Worm (Caenorhabditis elegans) whole organism, L4 larva: ENCODE data around the gene T16G1.18.
"Not testable (repeated sequence)": the region's sequence is repeated elsewhere in the genome, so short reads cannot be mapped to it uniquely, and the experiment has no call there.

Source experiments
- D1046.2 ChIP-seq: fragments of 200-800 bp; sonication (Bioruptor generic); IDR thresholded peaks from 2 replicates; pipeline ENCODE4 v1.3.6; 2022; ENCODE audit warnings: missing genetic modification characterization, missing compliant biosample characterization
- F37D6.2 ChIP-seq: sonication (generic microtip); optimal IDR thresholded peaks from 2 replicates; lab custom pipeline; 2016; ENCODE audit warnings: mild to moderate bottlenecking, missing genetic modification characterization, missing compliant biosample characterization
- T20F7.1 ChIP-seq: fragments of 200-800 bp; sonication (Bioruptor generic); optimal IDR thresholded peaks from 2 replicates; lab custom pipeline; 2018; ENCODE audit warnings: mild to moderate bottlenecking, missing genetic modification characterization, missing compliant biosample characterization
- Y105C5A.15 ChIP-seq: fragments of 200-800 bp; sonication (Bioruptor generic); IDR thresholded peaks from 2 replicates; pipeline ENCODE4 v1.3.6; 2022; ENCODE audit warnings: missing genetic modification characterization, missing compliant biosample characterization
- Y48G9A.11 ChIP-seq: fragments of 200-800 bp; sonication (Bioruptor generic); IDR thresholded peaks from 2 replicates; pipeline ENCODE4 v1.3.6; 2022; ENCODE audit warnings: missing genetic modification reagents, missing genetic modification characterization, missing compliant biosample characterization
- Y75B8A.6 ChIP-seq: fragments of 200-800 bp; sonication (Bioruptor generic); IDR thresholded peaks from 2 replicates; pipeline ENCODE4 v1.3.6; 2022; ENCODE audit warnings: missing genetic modification reagents, missing genetic modification characterization, missing compliant biosample characterization
- ceh-44 ChIP-seq: fragments of 200-800 bp; sonication (Bioruptor generic); IDR thresholded peaks from 2 replicates; pipeline ENCODE4 v1.3.6; 2022; ENCODE audit warnings: missing genetic modification reagents, missing genetic modification characterization, missing compliant biosample characterization
- ceh-62 ChIP-seq: sonication (generic microtip); optimal IDR thresholded peaks from 2 replicates; lab custom pipeline; 2017; ENCODE audit warnings: missing biosample characterization, missing genetic modification characterization
- cey-2 ChIP-seq: sonication (generic microtip); optimal IDR thresholded peaks from 3 replicates; lab custom pipeline; 2017; ENCODE audit warnings: missing genetic modification characterization, mild to moderate bottlenecking, missing compliant biosample characterization, antibody characterized with exemption, borderline replicate concordance; ENCODE audit not compliant: insufficient read depth
- daf-16 ChIP-seq, 3 experiments: sonication (generic microtip); optimal IDR thresholded peaks; 2 replicates each; lab custom pipeline; 2016 to 2017; ENCODE audit warnings: missing genetic modification characterization in 3 of 3, missing genetic modification reagents in 3 of 3, mild to moderate bottlenecking in 2 of 3, missing compliant biosample characterization in 2 of 3, missing biosample characterization in 1 of 3, moderate library complexity in 1 of 3
- dmd-9 ChIP-seq: fragments of 200-800 bp; sonication (Bioruptor generic); IDR thresholded peaks from 2 replicates; pipeline ENCODE4 v1.3.6; 2022; ENCODE audit warnings: missing genetic modification reagents, missing genetic modification characterization, missing compliant biosample characterization
- dpl-1 ChIP-seq: fragments of 150-350 bp; optimal IDR thresholded peaks from 2 replicates; lab custom pipeline; 2014; ENCODE audit warnings: missing biosample characterization, missing genetic modification reagents, missing genetic modification characterization
- dve-1 ChIP-seq: sonication (generic microtip); optimal IDR thresholded peaks from 2 replicates; lab custom pipeline; 2017; ENCODE audit warnings: antibody characterized with exemption, mild to moderate bottlenecking, missing genetic modification characterization, missing compliant biosample characterization; ENCODE audit not compliant: insufficient read depth
- egl-43 ChIP-seq: fragments of 200-800 bp; sonication (Bioruptor generic); IDR thresholded peaks from 2 replicates; pipeline ENCODE4 v1.3.6; 2022; ENCODE audit warnings: missing genetic modification reagents, missing genetic modification characterization, missing compliant biosample characterization
- gei-8 ChIP-seq: fragments of 200-800 bp; sonication (Bioruptor generic); optimal IDR thresholded peaks from 2 replicates; lab custom pipeline; 2018; ENCODE audit warnings: mild to moderate bottlenecking, missing genetic modification characterization, missing compliant biosample characterization
- hif-1 ChIP-seq, 2 experiments: sonication (generic microtip); optimal IDR thresholded peaks; 2 replicates each; lab custom pipeline; 2016 to 2017; ENCODE audit warnings: missing compliant biosample characterization in 2 of 2, missing genetic modification characterization in 2 of 2, missing genetic modification reagents in 2 of 2, missing genotype in 2 of 2, mild to moderate bottlenecking in 1 of 2
- lim-7 ChIP-seq: fragments of 200-800 bp; sonication (Bioruptor generic); IDR thresholded peaks from 2 replicates; pipeline ENCODE4 v1.3.6; 2022; ENCODE audit warnings: missing genetic modification characterization, missing compliant biosample characterization
- lin-29 ChIP-seq: fragments of 200-800 bp; sonication (Bioruptor generic); IDR thresholded peaks from 2 replicates; pipeline ENCODE4 v1.3.6; 2022; ENCODE audit warnings: missing genetic modification reagents, missing genetic modification characterization, missing compliant biosample characterization
- lin-38 ChIP-seq: fragments of 200-800 bp; sonication (Bioruptor generic); IDR thresholded peaks from 2 replicates; pipeline ENCODE4 v1.3.6; 2022; ENCODE audit warnings: missing genetic modification reagents, missing genetic modification characterization, missing compliant biosample characterization
- lsy-2 ChIP-seq, 2 experiments: fragments of 150-350 bp in 1 of 2; sonication (generic microtip) in 1 of 2; optimal IDR thresholded peaks; 2 replicates each; lab custom pipeline; 2014 to 2017; ENCODE audit warnings: missing biosample characterization in 2 of 2, missing genetic modification characterization in 2 of 2
- madf-5 ChIP-seq, 2 experiments: fragments of 200-800 bp; sonication (Bioruptor generic); IDR thresholded peaks; 2 replicates each; pipeline ENCODE4 v1.3.6; 2022; ENCODE audit warnings: missing compliant biosample characterization in 2 of 2, missing genetic modification characterization in 2 of 2
- madf-9 ChIP-seq: fragments of 200-800 bp; sonication (Bioruptor generic); conservative IDR thresholded peaks from 2 replicates; pipeline ENCODE4 v1.3.6; 2022; ENCODE audit warnings: missing genetic modification reagents, missing genetic modification characterization, missing compliant biosample characterization
- mep-1 ChIP-seq: fragments of 150-350 bp; sonication (generic microtip); optimal IDR thresholded peaks from 3 replicates; lab custom pipeline; 2014; ENCODE audit warnings: missing biosample characterization, missing genetic modification characterization
- mes-2 ChIP-seq: sonication (generic microtip); optimal IDR thresholded peaks from 2 replicates; lab custom pipeline; 2016; ENCODE audit warnings: missing genotype, mild to moderate bottlenecking, missing genetic modification characterization, missing compliant biosample characterization; ENCODE audit not compliant: poor library complexity, severe bottlenecking
- mxl-2 ChIP-seq: fragments of 200-800 bp; sonication (Bioruptor generic); conservative IDR thresholded peaks from 2 replicates; pipeline ENCODE4 v1.3.6; 2022; ENCODE audit warnings: missing genetic modification reagents, missing genetic modification characterization, missing compliant biosample characterization
- nhr-28 ChIP-seq: fragments of 150-350 bp; optimal IDR thresholded peaks from 2 replicates; lab custom pipeline; 2014; ENCODE audit warnings: missing biosample characterization, missing genetic modification characterization
- nhr-42 ChIP-seq: fragments of 200-800 bp; sonication (Bioruptor generic); IDR thresholded peaks from 2 replicates; pipeline ENCODE4 v1.3.6; 2022; ENCODE audit warnings: missing genetic modification characterization, missing compliant biosample characterization
- nhr-6 ChIP-seq: fragments of 150-350 bp; optimal IDR thresholded peaks from 2 replicates; lab custom pipeline; 2014; ENCODE audit warnings: missing biosample characterization, missing genetic modification characterization
- pha-4 ChIP-seq, 2 experiments: fragments of 150-350 bp in 1 of 2; fragments of 200-800 bp in 1 of 2; sonication (Bioruptor generic) in 1 of 2; IDR thresholded peaks in 1 of 2; optimal IDR thresholded peaks in 1 of 2; 2 replicates each; pipeline versions ENCODE4 v1.3.6 to Lab custom; 2014 to 2022; ENCODE audit warnings: missing genetic modification characterization in 2 of 2, missing genetic modification reagents in 2 of 2, missing biosample characterization in 1 of 2, missing compliant biosample characterization in 1 of 2
- rbr-2 ChIP-seq: sonication (generic microtip); optimal IDR thresholded peaks from 2 replicates; lab custom pipeline; 2016; ENCODE audit warnings: missing genotype, missing genetic modification characterization, missing compliant biosample characterization
- spr-1 ChIP-seq: sonication (generic microtip); optimal IDR thresholded peaks from 2 replicates; lab custom pipeline; 2016; ENCODE audit warnings: mild to moderate bottlenecking, missing genetic modification characterization, missing compliant biosample characterization
- tra-1 ChIP-seq: fragments of 200-800 bp; sonication (Bioruptor generic); IDR thresholded peaks from 2 replicates; pipeline ENCODE4 v1.3.6; 2022; ENCODE audit warnings: missing genetic modification reagents, missing genetic modification characterization, missing compliant biosample characterization
- unc-130 ChIP-seq: sonication (generic microtip); optimal IDR thresholded peaks from 2 replicates; lab custom pipeline; 2016; ENCODE audit warnings: missing genetic modification reagents, missing genetic modification characterization, missing compliant biosample characterization
- unc-62 ChIP-seq, 3 experiments: fragments of 150-350 bp in 1 of 3; sonication (generic microtip); optimal IDR thresholded peaks in 2 of 3; peaks in 1 of 3; 1 replicate in 1 of 3; 2 replicates in 2 of 3; lab custom pipeline; 2014 to 2017; ENCODE audit warnings: missing biosample characterization in 3 of 3, missing genetic modification characterization in 3 of 3, missing genetic modification reagents in 3 of 3, missing genotype in 1 of 3
- vab-7 ChIP-seq: fragments of 200-800 bp; sonication (Bioruptor generic); IDR thresholded peaks from 2 replicates; pipeline ENCODE4 v1.3.6; 2022; ENCODE audit warnings: missing genetic modification reagents, missing genetic modification characterization, missing compliant biosample characterization
- zfp-2 ChIP-seq: sonication (generic microtip); optimal IDR thresholded peaks from 2 replicates; lab custom pipeline; 2016; ENCODE audit warnings: mild to moderate bottlenecking, missing genetic modification characterization, missing compliant biosample characterization
- ztf-11 ChIP-seq: fragments of 150-350 bp; optimal IDR thresholded peaks from 2 replicates; lab custom pipeline; 2014; ENCODE audit warnings: missing biosample characterization, missing genetic modification characterization

The T16G1.18 gene

DNA sequence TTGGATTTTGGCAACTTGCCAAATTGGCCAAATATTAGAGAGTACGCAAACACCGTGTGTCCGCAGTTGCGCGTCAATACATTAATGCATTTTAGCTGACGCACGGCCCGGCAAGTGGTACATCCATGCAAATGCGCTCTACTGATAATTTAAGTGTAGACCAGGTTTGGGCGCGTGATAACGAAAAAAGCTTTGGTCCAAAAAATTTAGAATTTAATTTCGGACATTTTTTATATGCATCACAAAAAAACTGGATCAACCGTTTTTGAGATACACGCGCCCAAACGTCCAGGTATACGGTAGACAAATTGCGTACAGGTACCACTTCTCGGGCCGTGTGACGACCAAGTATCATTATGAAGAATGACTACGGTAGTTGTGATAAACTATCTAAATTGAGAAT, 16.8 kb downstream of the T16G1.18 start, which contains the start of gene R186.8 (continued):
- TF ChIP-seq rbr-2 (tag; lab: Kevin White, UChicago) (peak; percentile 86), Y75B8A.6 (peak; percentile 45; the same call in 1 of the 2 replicates), ceh-44 (GFP tag; lab: Robert Waterston, UW) (peak; percentile 84), pha-4 (GFP tag; IDR thresholded peaks at IDR 0.05; lab: Robert Waterston, UW) (peak; percentile 77), madf-5 (GFP tag; IDR thresholded peaks at IDR 0.05; lab: Robert Waterston, UW) (peak in 1 of 2 experiments; percentile 48; a peak in 1 of 4 replicates), Y48G9A.11 (peak; percentile 52; the same call in 1 of the 2 replicates), dmd-9 (GFP tag; lab: Robert Waterston, UW) (peak; percentile 81), madf-9 (GFP tag; lab: Robert Waterston, UW) (peak; percentile 70; the same call in 1 of the 2 replicates), lin-38 (GFP tag; lab: Robert Waterston, UW) (peak; percentile 99), T20F7.1 (GFP tag; lab: Kevin White, UChicago) (peak; percentile 92), nhr-42 (GFP tag; lab: Robert Waterston, UW) (peak; percentile 88), lin-29 (GFP tag; lab: Robert Waterston, UW) (peak; percentile 70), vab-7 (GFP tag; lab: Robert Waterston, UW) (peak; percentile 71; the same call in 1 of the 2 replicates), F37D6.2 (peak; percentile 37), mxl-2 (peak; percentile 62), lsy-2 (tag; optimal IDR thresholded peaks at IDR 0.05; lab: Kevin White, UChicago) (peak in 1 of 2 experiments; percentile 93), daf-16 (GFP tag; optimal IDR thresholded peaks at IDR 0.05; lab: Kevin White, UChicago) (peak in 1 of 2 experiments; percentile 21), daf-16 (tag; optimal IDR thresholded peaks at IDR 0.05; lab: Kevin White, UChicago) (peak; percentile 35), lim-7 (GFP tag; lab: Robert Waterston, UW) (0 out of 2 replicates have a peak, but pooled peaks have one; percentile 10), tra-1 (GFP tag; lab: Robert Waterston, UW) (peak; percentile 85), zfp-2 (peak; percentile 72)
- TF ChIP-seq pha-4 (tag; optimal IDR thresholded peaks at IDR 0.05; lab: Kevin White, UChicago) = not testable (repeated sequence)

DNA sequence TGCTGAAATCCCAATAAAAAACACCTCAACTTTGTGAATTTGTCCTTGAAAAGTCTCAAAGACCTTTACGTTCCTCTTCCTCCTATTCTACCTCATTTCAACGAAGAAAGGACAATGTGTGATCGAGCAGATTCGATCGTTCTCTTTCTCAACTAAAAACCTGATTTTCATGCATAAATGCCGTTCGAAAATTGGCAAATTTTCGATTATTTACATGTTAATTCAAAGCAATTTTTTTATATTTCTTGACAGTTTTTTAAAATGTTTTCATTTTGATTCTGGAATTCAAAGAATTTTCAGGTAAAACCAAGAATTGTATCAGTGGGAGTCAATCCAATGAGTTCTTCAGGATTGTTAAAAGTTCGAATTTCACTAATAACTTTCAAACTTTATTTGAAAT, 17.5 kb downstream of the T16G1.18 start, which contains the start of gene lin-46:
TSS of gene lin-46 (plus strand) at position 301 of the 400 bp plus-strand sequence.
- TF ChIP-seq spr-1 (tag; lab: Kevin White, UChicago) (no peak), gei-8 (GFP tag; lab: Kevin White, UChicago) (no peak), hif-1 (tag; optimal IDR thresholded peaks at IDR 0.05; lab: Kevin White, UChicago) (no peak), cey-2 (tag; lab: Kevin White, UChicago) (no peak), egl-43 (GFP tag; lab: Robert Waterston, UW) (no peak), unc-130 (no peak), Y105C5A.15 (GFP tag; lab: Robert Waterston, UW) (no peak), ceh-62 (tag; lab: Kevin White, UChicago) (no peak), ztf-11 (tag; lab: Kevin White, UChicago) (no peak)

DNA sequence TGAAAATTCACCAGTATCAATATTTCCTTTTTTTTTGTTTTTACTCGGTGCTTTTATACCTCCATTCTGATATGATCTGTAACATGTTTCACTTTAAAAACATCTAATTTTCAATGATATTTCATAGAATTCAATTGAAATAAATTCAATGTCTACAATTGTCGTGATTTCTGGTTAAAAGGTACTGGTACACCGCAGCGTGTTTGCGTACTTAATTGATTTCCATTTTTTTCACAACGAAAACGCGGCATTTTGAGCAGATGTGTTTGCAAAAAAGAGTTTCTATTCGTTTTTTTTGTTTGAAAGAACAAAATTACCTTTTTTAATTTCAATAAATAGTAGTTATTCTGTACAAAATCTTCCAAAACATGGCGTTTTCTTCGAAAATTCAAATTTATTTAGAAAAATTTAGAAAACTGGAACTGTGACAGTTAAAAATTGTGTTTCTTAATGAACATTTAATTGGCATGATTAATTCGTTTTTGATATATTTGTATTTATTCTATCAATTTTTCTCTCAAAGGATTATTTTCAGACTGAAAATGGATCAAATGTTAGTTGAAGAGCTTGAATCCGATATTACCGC, 19.6 kb downstream of the T16G1.18 start, which contains the start of gene pnn-1:
TSS of gene pnn-1 (plus strand) at position 536 of the 586 bp plus-strand sequence.
- TF ChIP-seq dve-1 (tag; lab: Kevin White, UChicago) (peak; percentile 34), hif-1 (tag; optimal IDR thresholded peaks at IDR 0.05; lab: Kevin White, UChicago) (no peak), dpl-1 (GFP tag; lab: Kevin White, UChicago) (peak; percentile 50), D1046.2 (GFP tag; lab: Robert Waterston, UW) (no peak), unc-62 (GFP tag; optimal IDR thresholded peaks at IDR 0.05 in 1 of 2; lab: Kevin White, UChicago) (no peak), unc-62 (tag; optimal IDR thresholded peaks at IDR 0.05; lab: Kevin White, UChicago) (no peak), nhr-28 (tag; lab: Kevin White, UChicago) (no peak), nhr-6 (tag; lab: Kevin White, UChicago) (peak; percentile 44), mep-1 (tag; lab: Kevin White, UChicago) (peak; percentile 19), T20F7.1 (GFP tag; lab: Kevin White, UChicago) (peak; percentile 74), mes-2 (tag; lab: Kevin White, UChicago) (peak; percentile 68), lsy-2 (tag; optimal IDR thresholded peaks at IDR 0.05; lab: Kevin White, UChicago) (peak in 1 of 2 experiments; percentile 90), lin-38 (GFP tag; lab: Robert Waterston, UW) (peak; percentile 75)
- TF ChIP-seq, all 104 proteins: peak for 8
